Comparison of ENCODE assay signal across 2 fruit fly cellular contexts in genomic region chrX:16423125-16423509, dm6.
TF ChIP-seq lines count a peak whose summit lies in the region.

No protein-coding gene starts in this region.

TF ChIP-seq in whole organism, adult, 20 proteins besides CTCF, POLR2A, EP300 and RAD21 (continued from another document):
- no peak for TF ChIP-seq Mnt (GFP tag; optimal IDR thresholded peaks at IDR 0.05; lab: Kevin White, UChicago)

TF ChIP-seq in whole organism, embryonic, 481 proteins besides CTCF, POLR2A, EP300 and RAD21 (continued from another document):
- no peak for TF ChIP-seq onecut (GFP tag; IDR thresholded peaks at IDR 0.05; lab: Robert Waterston, UW)
- TF ChIP-seq cato (GFP tag; optimal IDR thresholded peaks at IDR 0.05; lab: Kevin White, UChicago; ENCODE audit: borderline replicate concordance) = no peak
- TF ChIP-seq da (GFP tag; optimal IDR thresholded peaks at IDR 0.05; lab: Kevin White, UChicago) = no peak
- TF ChIP-seq Trl (optimal IDR thresholded peaks at IDR 0.05; lab: Kevin White, UChicago) = peak in 1 of 2 experiments; percentile 31
- no peak for TF ChIP-seq Trl (GFP tag; optimal IDR thresholded peaks at IDR 0.05; lab: Kevin White, UChicago)
- TF ChIP-seq CG6791 (GFP tag; IDR thresholded peaks at IDR 0.05; lab: Robert Waterston, UW; ENCODE audit: partially characterized antibody) = no peak
- TF ChIP-seq CG12155 (GFP tag; optimal IDR thresholded peaks at IDR 0.05; lab: Kevin White, UChicago) = no peak
- no peak for TF ChIP-seq CG12769 (tag; optimal IDR thresholded peaks at IDR 0.05; lab: Kevin White, UChicago)
- no peak for TF ChIP-seq vvl (GFP tag; IDR thresholded peaks at IDR 0.05; lab: Robert Waterston, UW)
- no peak for TF ChIP-seq CG34422 (GFP tag; IDR thresholded peaks at IDR 0.05; lab: Robert Waterston, UW)
- TF ChIP-seq Hr78 (GFP tag; optimal IDR thresholded peaks at IDR 0.05; lab: Kevin White, UChicago) = no peak
- no peak for TF ChIP-seq Ada2b (GFP tag; IDR thresholded peaks at IDR 0.05; lab: Robert Waterston, UW)
- TF ChIP-seq CG12071 (GFP tag; optimal IDR thresholded peaks at IDR 0.05; lab: Kevin White, UChicago) = no peak
- no peak for TF ChIP-seq CG16813 (GFP tag; IDR thresholded peaks at IDR 0.05; lab: Robert Waterston, UW; ENCODE audit: partially characterized antibody)
- TF ChIP-seq CG18476 (GFP tag; optimal IDR thresholded peaks at IDR 0.05; lab: Kevin White, UChicago) = no peak
- TF ChIP-seq crp (GFP tag; optimal IDR thresholded peaks at IDR 0.05; lab: Kevin White, UChicago) = no peak
- no peak for TF ChIP-seq CG15514 (GFP tag; optimal IDR thresholded peaks at IDR 0.05; lab: Kevin White, UChicago)
- peak; percentile 51; the same call in 1 of the 3 replicates for TF ChIP-seq ci (GFP tag; IDR thresholded peaks at IDR 0.05; lab: Robert Waterston, UW)
- peak; percentile 87 for TF ChIP-seq CG4360 (GFP tag; IDR thresholded peaks at IDR 0.05; lab: Robert Waterston, UW)
- peak; percentile 54; the same call in 1 of the 2 replicates for TF ChIP-seq Drgx (GFP tag; IDR thresholded peaks at IDR 0.05; lab: Robert Waterston, UW)
- 0 out of 2 replicates have a peak, but pooled peaks have one; percentile 6 for TF ChIP-seq Rfx (GFP tag; IDR thresholded peaks at IDR 0.05; lab: Robert Waterston, UW)
- TF ChIP-seq sisA (GFP tag; IDR thresholded peaks at IDR 0.05; lab: Robert Waterston, UW) = no peak
- no peak for TF ChIP-seq CG30020 (tag; optimal IDR thresholded peaks at IDR 0.05; lab: Kevin White, UChicago)
